Fruit fly (Drosophila melanogaster) whole organism, embryonic: ENCODE measurements around the gene Cpr5C.

ENCODE experiments used
- CG11504 ChIP-seq: fragments of 200-800 bp; sonication (Bioruptor generic); optimal IDR thresholded peaks from 3 replicates; lab custom pipeline; 2019; ENCODE audit warnings: missing biosample characterization, mild to moderate bottlenecking, missing genetic modification characterization, moderate library complexity
- CG12391 ChIP-seq: fragments of 200-800 bp; sonication (Bioruptor generic); optimal IDR thresholded peaks from 3 replicates; lab custom pipeline; 2018; ENCODE audit warnings: missing biosample characterization, mild to moderate bottlenecking, missing genetic modification characterization, moderate library complexity
- CG13424 ChIP-seq: fragments of 200-800 bp; sonication (Bioruptor generic); optimal IDR thresholded peaks from 2 replicates; lab custom pipeline; 2019; ENCODE audit warnings: missing biosample characterization, mild to moderate bottlenecking, missing genetic modification characterization, moderate library complexity
- CG15269 ChIP-seq: fragments of 200-800 bp; sonication (Bioruptor generic); optimal IDR thresholded peaks from 2 replicates; lab custom pipeline; 2018; ENCODE audit warnings: missing biosample characterization, mild to moderate bottlenecking, missing genetic modification characterization, moderate library complexity
- CG1529 ChIP-seq: fragments of 200-800 bp; sonication (Bioruptor generic); optimal IDR thresholded peaks from 3 replicates; lab custom pipeline; 2018; ENCODE audit warnings: missing biosample characterization, missing genetic modification characterization
- CG17361 ChIP-seq: fragments of 200-800 bp; sonication (Bioruptor generic); IDR thresholded peaks from 3 replicates; pipeline ENCODE4 v1.3.6; 2022; ENCODE audit warnings: missing biosample characterization, missing genetic modification characterization
- CG17385 ChIP-seq: fragments of 200-800 bp; sonication (Bioruptor generic); optimal IDR thresholded peaks from 3 replicates; lab custom pipeline; 2018; ENCODE audit warnings: missing biosample characterization, mild to moderate bottlenecking, missing genetic modification characterization
- CG18262 ChIP-seq: fragments of 200-800 bp; optimal IDR thresholded peaks from 3 replicates; lab custom pipeline; 2019; ENCODE audit warnings: missing biosample characterization, mild to moderate bottlenecking, missing genetic modification characterization, moderate library complexity
- CG30403 ChIP-seq: fragments of 200-800 bp; sonication (Bioruptor generic); optimal IDR thresholded peaks from 3 replicates; lab custom pipeline; 2016; ENCODE audit warnings: missing biosample characterization, missing genetic modification characterization
- CG5953 ChIP-seq: fragments of 200-800 bp; sonication (Bioruptor generic); IDR thresholded peaks from 2 replicates; pipeline ENCODE4 v1.3.6; 2022; ENCODE audit warnings: missing biosample characterization, missing genetic modification characterization
- CG7963 ChIP-seq: fragments of 200-800 bp; sonication (Bioruptor generic); IDR thresholded peaks from 3 replicates; pipeline ENCODE4 v1.3.6; 2022; ENCODE audit warnings: missing biosample characterization, missing genetic modification characterization; ENCODE audit not compliant: partially characterized antibody
- CG8924 ChIP-seq: fragments of 200-800 bp; optimal IDR thresholded peaks from 3 replicates; lab custom pipeline; 2019; ENCODE audit warnings: missing biosample characterization, mild to moderate bottlenecking, missing genetic modification characterization, moderate library complexity
- CG9727 ChIP-seq: fragments of 200-800 bp; sonication (Bioruptor generic); optimal IDR thresholded peaks from 3 replicates; lab custom pipeline; 2017; ENCODE audit warnings: missing biosample characterization, mild to moderate bottlenecking, missing genetic modification characterization
- CoRest ChIP-seq: fragments of 200-800 bp; sonication (Bioruptor generic); optimal IDR thresholded peaks from 3 replicates; lab custom pipeline; 2018; ENCODE audit warnings: missing biosample characterization, mild to moderate bottlenecking, missing genetic modification characterization, moderate library complexity
- Dek ChIP-seq: fragments of 200-800 bp; sonication (Bioruptor generic); optimal IDR thresholded peaks from 3 replicates; lab custom pipeline; 2019; ENCODE audit warnings: missing biosample characterization, mild to moderate bottlenecking, missing genetic modification characterization, moderate library complexity
- Drgx ChIP-seq: fragments of 200-800 bp; sonication (Bioruptor generic); IDR thresholded peaks from 2 replicates; pipeline ENCODE4 v1.3.6; 2022; ENCODE audit warnings: missing biosample characterization, missing genetic modification characterization
- E2f2 ChIP-seq: fragments of 200-800 bp; sonication (Bioruptor generic); IDR thresholded peaks from 2 replicates; pipeline ENCODE4 v1.3.6; 2022; ENCODE audit warnings: missing biosample characterization, missing genetic modification characterization
- GATAe ChIP-seq: fragments of 200-800 bp; sonication (Bioruptor generic); conservative IDR thresholded peaks from 2 replicates; pipeline ENCODE4 v1.3.6; 2022; ENCODE audit warnings: missing biosample characterization, missing genetic modification characterization
- Hmr ChIP-seq: fragments of 200-800 bp; sonication (Bioruptor generic); optimal IDR thresholded peaks from 3 replicates; lab custom pipeline; 2017; ENCODE audit warnings: mild to moderate bottlenecking, missing biosample characterization, missing genetic modification reagents, missing genetic modification characterization
- Hr51 ChIP-seq, 2 experiments: fragments of 200-800 bp; sonication (Bioruptor generic); optimal IDR thresholded peaks; 2 replicates in 1 of 2; 3 replicates in 1 of 2; lab custom pipeline; 2016 to 2018; ENCODE audit warnings: missing biosample characterization in 2 of 2, missing genetic modification characterization in 2 of 2, mild to moderate bottlenecking in 1 of 2, moderate library complexity in 1 of 2
- Med ChIP-seq: fragments of 200-800 bp; sonication (Bioruptor generic); peaks from one replicate; lab custom pipeline; 2016; ENCODE audit warnings: missing biosample characterization, missing genetic modification characterization, mild to moderate bottlenecking, inconsistent platforms, moderate library complexity
- Oli ChIP-seq: fragments of 200-800 bp; sonication (Bioruptor generic); optimal IDR thresholded peaks from 2 replicates; lab custom pipeline; 2018; ENCODE audit warnings: missing biosample characterization, mild to moderate bottlenecking, missing genetic modification characterization, moderate library complexity
- Optix ChIP-seq: fragments of 200-800 bp; sonication (Bioruptor generic); IDR thresholded peaks from 3 replicates; pipeline ENCODE4 v1.3.6; 2022; ENCODE audit warnings: missing biosample characterization, missing genetic modification characterization
- PHDP ChIP-seq: fragments of 200-800 bp; sonication (Bioruptor generic); optimal IDR thresholded peaks from 3 replicates; lab custom pipeline; 2018; ENCODE audit warnings: missing biosample characterization, mild to moderate bottlenecking, missing genetic modification characterization, moderate library complexity
- Pdp1 ChIP-seq, 2 experiments: fragments of 200-800 bp; sonication (Bioruptor generic); optimal IDR thresholded peaks; 3 replicates each; lab custom pipeline; 2016; ENCODE audit warnings: missing biosample characterization in 2 of 2, missing genetic modification characterization in 2 of 2, mild to moderate bottlenecking in 1 of 2, moderate library complexity in 1 of 2
- Rfx ChIP-seq: fragments of 200-800 bp; sonication (Bioruptor generic); IDR thresholded peaks from 2 replicates; pipeline ENCODE4 v1.3.6; 2022; ENCODE audit warnings: missing biosample characterization, missing genetic modification characterization
- Ssrp ChIP-seq: fragments of 200-800 bp; sonication (Bioruptor generic); optimal IDR thresholded peaks from 2 replicates; lab custom pipeline; 2018; ENCODE audit warnings: missing biosample characterization, mild to moderate bottlenecking, missing genetic modification characterization, moderate library complexity
- Xrp1 ChIP-seq: fragments of 200-800 bp; sonication (Bioruptor generic); IDR thresholded peaks from 2 replicates; pipeline ENCODE4 v1.3.6; 2022; ENCODE audit warnings: missing biosample characterization, missing genetic modification characterization
- bcd ChIP-seq: fragments of 200-800 bp; sonication (Bioruptor generic); optimal IDR thresholded peaks from 2 replicates; lab custom pipeline; 2017; ENCODE audit warnings: missing biosample characterization, mild to moderate bottlenecking, missing genetic modification characterization
- bsh ChIP-seq, 2 experiments: fragments of 200-800 bp; sonication (Bioruptor generic); optimal IDR thresholded peaks; 2 replicates each; lab custom pipeline; 2017 to 2018; ENCODE audit warnings: mild to moderate bottlenecking in 2 of 2, missing biosample characterization in 2 of 2, missing genetic modification characterization in 2 of 2, moderate library complexity in 1 of 2
- ci ChIP-seq: fragments of 200-800 bp; sonication (Bioruptor generic); IDR thresholded peaks from 3 replicates; pipeline ENCODE4 v1.3.6; 2022; ENCODE audit warnings: missing biosample characterization, missing genetic modification characterization
- croc ChIP-seq: fragments of 200-800 bp; sonication (Bioruptor generic); conservative IDR thresholded peaks from 3 replicates; pipeline ENCODE4 v1.3.6; 2022; ENCODE audit warnings: missing biosample characterization, missing genetic modification characterization
- fru ChIP-seq: fragments of >200 bp; optimal IDR thresholded peaks from 2 replicates; lab custom pipeline; 2017
- grau ChIP-seq: fragments of 200-800 bp; optimal IDR thresholded peaks from 3 replicates; lab custom pipeline; 2019; ENCODE audit warnings: missing biosample characterization, mild to moderate bottlenecking, missing genetic modification characterization, moderate library complexity
- ken ChIP-seq: fragments of 200-800 bp; sonication (Bioruptor generic); IDR thresholded peaks from 3 replicates; pipeline ENCODE4 v1.3.6; 2022; ENCODE audit warnings: missing biosample characterization, missing genetic modification characterization
- lmd ChIP-seq: fragments of 200-800 bp; sonication (Bioruptor generic); IDR thresholded peaks from 2 replicates; pipeline ENCODE4 v1.3.6; 2022; ENCODE audit warnings: missing biosample characterization, missing genetic modification characterization
- oc ChIP-seq: fragments of 200-800 bp; sonication (Bioruptor generic); optimal IDR thresholded peaks from 2 replicates; lab custom pipeline; 2018; ENCODE audit warnings: missing biosample characterization, mild to moderate bottlenecking, missing genetic modification characterization, moderate library complexity
- org-1 ChIP-seq: fragments of 200-800 bp; sonication (Bioruptor generic); optimal IDR thresholded peaks from 2 replicates; lab custom pipeline; 2017; ENCODE audit warnings: missing biosample characterization, missing genetic modification characterization
- p53 ChIP-seq: fragments of 200-800 bp; sonication (Bioruptor generic); optimal IDR thresholded peaks from 2 replicates; lab custom pipeline; 2016; ENCODE audit warnings: missing biosample characterization, missing genetic modification characterization
- pan ChIP-seq, 4 experiments: fragments of >200 bp in 3 of 4; fragments of 200-800 bp in 1 of 4; sonication (Bioruptor generic) in 1 of 4; optimal IDR thresholded peaks in 3 of 4; IDR thresholded peaks in 1 of 4; 2 replicates each; pipeline versions ENCODE4 v1.3.6 to Lab custom; 2017 to 2022; ENCODE audit warnings: missing biosample characterization in 2 of 4, missing genetic modification characterization in 2 of 4, mixed read lengths in 1 of 4
- prd ChIP-seq, 3 experiments: fragments of >200 bp in 2 of 3; fragments of 200-800 bp in 1 of 3; sonication (Bioruptor generic) in 1 of 3; optimal IDR thresholded peaks in 2 of 3; IDR thresholded peaks in 1 of 3; 2 replicates in 2 of 3; 3 replicates in 1 of 3; pipeline versions ENCODE4 v1.3.6 to Lab custom; 2017 to 2022; ENCODE audit warnings: missing biosample characterization in 1 of 3, missing genetic modification characterization in 1 of 3
- salm ChIP-seq: fragments of 200-800 bp; sonication (Bioruptor generic); optimal IDR thresholded peaks from 2 replicates; lab custom pipeline; 2018; ENCODE audit warnings: missing biosample characterization, mild to moderate bottlenecking, missing genetic modification characterization
- sd ChIP-seq: fragments of 200-800 bp; sonication (Bioruptor generic); optimal IDR thresholded peaks from 3 replicates; lab custom pipeline; 2018; ENCODE audit warnings: missing biosample characterization, mild to moderate bottlenecking, missing genetic modification characterization, moderate library complexity
- seq ChIP-seq: fragments of 200-800 bp; sonication (Bioruptor generic); IDR thresholded peaks from 2 replicates; pipeline ENCODE4 v1.3.6; 2022; ENCODE audit warnings: missing biosample characterization, missing genetic modification characterization
- sob ChIP-seq: fragments of 200-800 bp; sonication (Bioruptor generic); IDR thresholded peaks from 2 replicates; pipeline ENCODE4 v1.3.6; 2022; ENCODE audit warnings: missing biosample characterization, missing genetic modification characterization
- tgo ChIP-seq: fragments of 200-800 bp; sonication (Bioruptor generic); IDR thresholded peaks from 3 replicates; pipeline ENCODE4 v1.3.6; 2022; ENCODE audit warnings: missing biosample characterization, missing genetic modification characterization
- tna ChIP-seq: fragments of 200-800 bp; sonication (Bioruptor generic); IDR thresholded peaks from 2 replicates; pipeline ENCODE4 v1.3.6; 2022; ENCODE audit warnings: missing biosample characterization, missing genetic modification characterization; ENCODE audit not compliant: partially characterized antibody
- ttk ChIP-seq: fragments of 200-800 bp; sonication (Bioruptor generic); IDR thresholded peaks from 2 replicates; pipeline ENCODE4 v2.1.2; 2022; ENCODE audit warnings: missing biosample characterization, missing genetic modification characterization

The Cpr5C gene

dm6 chrX:5786559-5786958, 17.9 kb upstream of the Cpr5C start:
- TF ChIP-seq oc (tag; lab: Kevin White, UChicago) = peak; percentile 33
- TF ChIP-seq CG17385 (GFP tag; lab: Kevin White, UChicago) = no peak
- TF ChIP-seq Oli (tag; lab: Kevin White, UChicago) = peak; percentile 52
- no peak for TF ChIP-seq fru
- 0 out of 2 replicates have a peak, but pooled peaks have one; percentile 26 for TF ChIP-seq ttk (GFP tag; lab: Robert Waterston, UW)
- TF ChIP-seq CoRest = peak; percentile 43
- 0 out of 2 replicates have a peak, but pooled peaks have one; percentile 26 for TF ChIP-seq sob (GFP tag; lab: Robert Waterston, UW)
- peak in 1 of 2 experiments; percentile 76 for TF ChIP-seq Hr51 (GFP tag; optimal IDR thresholded peaks at IDR 0.05; lab: Kevin White, UChicago)
- TF ChIP-seq Xrp1 (GFP tag; lab: Robert Waterston, UW) = peak; percentile 34; the same call in 1 of the 2 replicates
- no peak for TF ChIP-seq prd (optimal IDR thresholded peaks at IDR 0.05; lab: Kevin White, UChicago)
- TF ChIP-seq prd (GFP tag; IDR thresholded peaks at IDR 0.05; lab: Robert Waterston, UW) = peak; percentile 26; the same call in 1 of the 3 replicates
- TF ChIP-seq sd (tag; lab: Kevin White, UChicago) = no peak
- TF ChIP-seq org-1 (GFP tag; lab: Kevin White, UChicago) = peak; percentile 1
- TF ChIP-seq Drgx (GFP tag; lab: Robert Waterston, UW) = peak; percentile 89
- TF ChIP-seq CG30403 (GFP tag; lab: Kevin White, UChicago) = peak; percentile 32
- TF ChIP-seq tgo (GFP tag; lab: Robert Waterston, UW) = peak; percentile 29; the same call in 2 of the 3 replicates
- peak; percentile 37 for TF ChIP-seq PHDP
- TF ChIP-seq grau (tag; lab: Kevin White, UChicago) = peak; percentile 54
- no peak for TF ChIP-seq CG7963 (GFP tag; lab: Robert Waterston, UW)
- TF ChIP-seq ci = peak; percentile 44; the same call in 2 of the 3 replicates
- TF ChIP-seq Dek (tag; lab: Kevin White, UChicago) = peak; percentile 16
- no peak for TF ChIP-seq p53 (GFP tag; lab: Kevin White, UChicago)
- no peak for TF ChIP-seq tna (GFP tag; lab: Robert Waterston, UW)
- 0 out of 2 replicates have a peak, but pooled peaks have one; percentile 21 for TF ChIP-seq lmd
- peak; percentile 15; the same call in 1 of the 2 replicates for TF ChIP-seq E2f2 (GFP tag; lab: Robert Waterston, UW)
- no peak for TF ChIP-seq CG9727
- peak; percentile 4 for TF ChIP-seq Hmr (GFP tag; lab: Kevin White, UChicago)
- TF ChIP-seq bsh (GFP tag; optimal IDR thresholded peaks at IDR 0.05; lab: Kevin White, UChicago) = peak in 1 of 2 experiments; percentile 22
- TF ChIP-seq Rfx = 0 out of 2 replicates have a peak, but pooled peaks have one; percentile 21
- TF ChIP-seq CG5953 = 0 out of 2 replicates have a peak, but pooled peaks have one; percentile 12
- TF ChIP-seq CG1529 = peak; percentile 3
- peak; percentile 58 for TF ChIP-seq CG18262 (tag; lab: Kevin White, UChicago)
- TF ChIP-seq bcd (GFP tag; lab: Kevin White, UChicago) = no peak
- peak; percentile 49 for TF ChIP-seq salm (tag; lab: Kevin White, UChicago)
- peak; percentile 56 for TF ChIP-seq CG12391 (tag; lab: Kevin White, UChicago)
- no peak for TF ChIP-seq CG11504 (tag; lab: Kevin White, UChicago)
- TF ChIP-seq Optix = no peak
- TF ChIP-seq CG17361 (GFP tag; lab: Robert Waterston, UW) = 0 out of 3 replicates have a peak, but pooled peaks have one; percentile 37
- peak; percentile 45 for TF ChIP-seq CG13424
- peak in 1 of 2 experiments; percentile 43 for TF ChIP-seq Pdp1 (GFP tag; optimal IDR thresholded peaks at IDR 0.05; lab: Kevin White, UChicago)
- TF ChIP-seq croc = no peak
- peak; percentile 30; the same call in 1 of the 3 replicates for TF ChIP-seq ken (GFP tag; lab: Robert Waterston, UW)
- TF ChIP-seq pan (optimal IDR thresholded peaks at IDR 0.05; lab: Kevin White, UChicago) = no peak
- peak in 1 of 2 experiments; percentile 52 for TF ChIP-seq pan (GFP tag; optimal IDR thresholded peaks at IDR 0.05 in 1 of 2, IDR thresholded peaks at IDR 0.05 in 1 of 2)
- peak; percentile 41 for TF ChIP-seq Med (GFP tag; lab: Kevin White, UChicago)
- TF ChIP-seq Ssrp (tag; lab: Kevin White, UChicago) = peak; percentile 10
- peak; percentile 48 for TF ChIP-seq CG8924 (tag; lab: Kevin White, UChicago)
- TF ChIP-seq GATAe (GFP tag; lab: Robert Waterston, UW) = no peak
- 0 out of 2 replicates have a peak, but pooled peaks have one; percentile 37 for TF ChIP-seq seq (GFP tag; lab: Robert Waterston, UW)
- TF ChIP-seq CG15269 = peak; percentile 57
